Fruit fly (Drosophila melanogaster) whole organism, embryonic: ENCODE data around the gene mask.

Experiments used
- BtbVII ChIP-seq: fragments of 200-800 bp; sonication (Bioruptor generic); optimal IDR thresholded peaks from 3 replicates; lab custom pipeline; 2017; ENCODE audit warnings: missing biosample characterization, mild to moderate bottlenecking, missing genetic modification characterization
- Bteb2 ChIP-seq: fragments of 200-800 bp; sonication (Bioruptor generic); optimal IDR thresholded peaks from 2 replicates; lab custom pipeline; 2016; ENCODE audit warnings: missing biosample characterization, missing genetic modification characterization
- CG10267 ChIP-seq: fragments of 200-800 bp; sonication (Bioruptor generic); optimal IDR thresholded peaks from 2 replicates; lab custom pipeline; 2018; ENCODE audit warnings: missing biosample characterization, mild to moderate bottlenecking, missing genetic modification characterization, moderate library complexity
- CG11504 ChIP-seq: fragments of 200-800 bp; sonication (Bioruptor generic); optimal IDR thresholded peaks from 3 replicates; lab custom pipeline; 2019; ENCODE audit warnings: missing biosample characterization, mild to moderate bottlenecking, missing genetic modification characterization, moderate library complexity
- CG11696 ChIP-seq: fragments of 200-800 bp; sonication (Bioruptor generic); IDR thresholded peaks from 2 replicates; pipeline ENCODE4 v1.3.6; 2022; ENCODE audit warnings: missing biosample characterization, missing genetic modification characterization
- CG12155 ChIP-seq: fragments of 200-800 bp; sonication (Bioruptor generic); optimal IDR thresholded peaks from 3 replicates; lab custom pipeline; 2016; ENCODE audit warnings: missing biosample characterization, missing genetic modification characterization
- CG12219 ChIP-seq: fragments of 200-800 bp; sonication (Bioruptor generic); optimal IDR thresholded peaks from 3 replicates; lab custom pipeline; 2018; ENCODE audit warnings: missing biosample characterization, mild to moderate bottlenecking, missing genetic modification characterization
- CG1233 ChIP-seq: fragments of 200-800 bp; sonication (Bioruptor generic); optimal IDR thresholded peaks from 4 replicates; lab custom pipeline; 2018; ENCODE audit warnings: missing biosample characterization, mild to moderate bottlenecking, missing genetic modification characterization
- CG13123 ChIP-seq: fragments of 200-800 bp; sonication (Bioruptor generic); optimal IDR thresholded peaks from 2 replicates; lab custom pipeline; 2016; ENCODE audit warnings: missing biosample characterization, missing genetic modification characterization
- CG13296 ChIP-seq: fragments of 200-800 bp; sonication (Bioruptor generic); optimal IDR thresholded peaks from 3 replicates; lab custom pipeline; 2018; ENCODE audit warnings: missing biosample characterization, mild to moderate bottlenecking, missing genetic modification characterization
- CG15514 ChIP-seq: fragments of 200-800 bp; sonication (Bioruptor generic); optimal IDR thresholded peaks from 3 replicates; lab custom pipeline; 2017; ENCODE audit warnings: missing biosample characterization, missing genetic modification characterization, mild to moderate bottlenecking, moderate library complexity, missing genetic modification reagents
- CG17568 ChIP-seq: fragments of 200-800 bp; sonication (Bioruptor generic); optimal IDR thresholded peaks from 2 replicates; lab custom pipeline; 2018; ENCODE audit warnings: missing biosample characterization, mild to moderate bottlenecking, missing genetic modification characterization, moderate library complexity
- CG2678 ChIP-seq: fragments of 200-800 bp; sonication (Bioruptor generic); optimal IDR thresholded peaks from 3 replicates; lab custom pipeline; 2019; ENCODE audit warnings: missing biosample characterization, mild to moderate bottlenecking, missing genetic modification characterization, moderate library complexity
- CG3065 ChIP-seq: fragments of 200-800 bp; sonication (Bioruptor generic); optimal IDR thresholded peaks from 2 replicates; lab custom pipeline; 2016; ENCODE audit warnings: missing biosample characterization, missing genetic modification characterization
- CG3163 ChIP-seq: fragments of 200-800 bp; sonication (Bioruptor generic); optimal IDR thresholded peaks from 3 replicates; lab custom pipeline; 2016; ENCODE audit warnings: missing biosample characterization, missing genetic modification characterization
- CG33213 ChIP-seq: fragments of 200-800 bp; sonication (Bioruptor generic); optimal IDR thresholded peaks from 3 replicates; lab custom pipeline; 2016; ENCODE audit warnings: missing biosample characterization, missing genetic modification characterization
- CG4854 ChIP-seq: fragments of 200-800 bp; sonication (Bioruptor generic); optimal IDR thresholded peaks from 2 replicates; lab custom pipeline; 2016; ENCODE audit warnings: missing biosample characterization, missing genetic modification characterization, inconsistent platforms
- CG7271 ChIP-seq: fragments of 200-800 bp; sonication (Bioruptor generic); optimal IDR thresholded peaks from 2 replicates; lab custom pipeline; 2018; ENCODE audit warnings: missing biosample characterization, mild to moderate bottlenecking, missing genetic modification characterization, moderate library complexity
- CG7963 ChIP-seq: fragments of 200-800 bp; sonication (Bioruptor generic); IDR thresholded peaks from 3 replicates; pipeline ENCODE4 v1.3.6; 2022; ENCODE audit warnings: missing biosample characterization, missing genetic modification characterization; ENCODE audit not compliant: partially characterized antibody
- CG8765 ChIP-seq: fragments of 200-800 bp; sonication (Bioruptor generic); IDR thresholded peaks from 2 replicates; pipeline ENCODE4 v1.3.6; 2022; ENCODE audit warnings: missing biosample characterization, missing genetic modification characterization
- Chrac-16 ChIP-seq: fragments of 200-800 bp; sonication (Bioruptor generic); optimal IDR thresholded peaks from 3 replicates; lab custom pipeline; 2016; ENCODE audit warnings: missing biosample characterization, missing genetic modification characterization
- E2f1 ChIP-seq: fragments of 200-800 bp; sonication (Bioruptor generic); IDR thresholded peaks from 2 replicates; pipeline ENCODE4 v1.3.6; 2022; ENCODE audit warnings: missing biosample characterization, missing genetic modification characterization
- Fer3 ChIP-seq: fragments of 200-800 bp; sonication (Bioruptor generic); optimal IDR thresholded peaks from 2 replicates; lab custom pipeline; 2018; ENCODE audit warnings: missing biosample characterization, mild to moderate bottlenecking, missing genetic modification characterization, moderate library complexity
- Gsc ChIP-seq: fragments of 200-800 bp; sonication (Bioruptor generic); IDR thresholded peaks from 2 replicates; pipeline ENCODE4 v1.3.6; 2022; ENCODE audit warnings: missing biosample characterization, missing genetic modification characterization
- MTF-1 ChIP-seq: fragments of 200-800 bp; sonication (Bioruptor generic); optimal IDR thresholded peaks from 2 replicates; lab custom pipeline; 2018; ENCODE audit warnings: missing biosample characterization, mild to moderate bottlenecking, missing genetic modification characterization, borderline replicate concordance
- Max ChIP-seq: fragments of 200-800 bp; sonication (Bioruptor generic); optimal IDR thresholded peaks from 2 replicates; lab custom pipeline; 2016; ENCODE audit warnings: missing biosample characterization, mild to moderate bottlenecking, missing genetic modification characterization
- Poxn ChIP-seq: fragments of 200-800 bp; sonication (Bioruptor generic); IDR thresholded peaks from 2 replicates; pipeline ENCODE4 v1.3.6; 2022; ENCODE audit warnings: missing biosample characterization, missing genetic modification characterization
- Scr ChIP-seq: fragments of 200-800 bp; sonication (Bioruptor generic); IDR thresholded peaks from 2 replicates; pipeline ENCODE4 v1.3.6; 2022; ENCODE audit warnings: missing biosample characterization, missing genetic modification characterization; ENCODE audit not compliant: partially characterized antibody
- Six4 ChIP-seq: fragments of 200-800 bp; sonication (Bioruptor generic); optimal IDR thresholded peaks from 2 replicates; lab custom pipeline; 2016; ENCODE audit warnings: missing biosample characterization, missing genetic modification characterization
- Sry-β ChIP-seq: fragments of 200-800 bp; sonication (Bioruptor generic); optimal IDR thresholded peaks from 2 replicates; lab custom pipeline; 2018; ENCODE audit warnings: missing biosample characterization, mild to moderate bottlenecking, missing genetic modification characterization, moderate library complexity
- Stat92E ChIP-seq, 3 experiments: fragments of >200 bp in 2 of 3; fragments of 200-800 bp in 1 of 3; sonication (Bioruptor generic) in 1 of 3; optimal IDR thresholded peaks; 2 replicates each; lab custom pipeline; 2017 to 2019; ENCODE audit warnings: missing biosample characterization in 3 of 3, missing genetic modification characterization in 3 of 3, mild to moderate bottlenecking in 1 of 3, moderate library complexity in 1 of 3
- Tbp ChIP-seq: fragments of >200 bp; optimal IDR thresholded peaks from 2 replicates; lab custom pipeline; 2018; ENCODE audit warnings: missing biosample characterization, missing genetic modification characterization
- bsh ChIP-seq, 2 experiments: fragments of 200-800 bp; sonication (Bioruptor generic); optimal IDR thresholded peaks; 2 replicates each; lab custom pipeline; 2017 to 2018; ENCODE audit warnings: mild to moderate bottlenecking in 2 of 2, missing biosample characterization in 2 of 2, missing genetic modification characterization in 2 of 2, moderate library complexity in 1 of 2
- chinmo ChIP-seq: fragments of 200-800 bp; sonication (Bioruptor generic); IDR thresholded peaks from 4 replicates; pipeline ENCODE4 v1.3.6; 2022; ENCODE audit warnings: missing biosample characterization, missing genetic modification characterization; ENCODE audit not compliant: partially characterized antibody
- crp ChIP-seq, 2 experiments: fragments of 200-800 bp; sonication (Bioruptor generic); optimal IDR thresholded peaks; 2 replicates in 1 of 2; 3 replicates in 1 of 2; lab custom pipeline; 2017; ENCODE audit warnings: missing biosample characterization in 2 of 2, missing genetic modification characterization in 2 of 2, mild to moderate bottlenecking in 1 of 2, moderate library complexity in 1 of 2
- eyg ChIP-seq: fragments of 200-800 bp; sonication (Bioruptor generic); optimal IDR thresholded peaks from 3 replicates; lab custom pipeline; 2016; ENCODE audit warnings: missing biosample characterization, missing genetic modification characterization
- gem ChIP-seq: fragments of 200-800 bp; sonication (Bioruptor generic); optimal IDR thresholded peaks from 2 replicates; lab custom pipeline; 2019; ENCODE audit warnings: missing biosample characterization, mild to moderate bottlenecking, missing genetic modification characterization, moderate library complexity
- jumu ChIP-seq: fragments of 200-800 bp; sonication (Bioruptor generic); optimal IDR thresholded peaks from 3 replicates; lab custom pipeline; 2016; ENCODE audit warnings: missing biosample characterization, missing genetic modification characterization
- lbe ChIP-seq: fragments of 200-800 bp; sonication (Bioruptor generic); optimal IDR thresholded peaks from 2 replicates; lab custom pipeline; 2016; ENCODE audit warnings: missing biosample characterization, mild to moderate bottlenecking, missing genetic modification characterization
- nau ChIP-seq: fragments of 200-800 bp; sonication (Bioruptor generic); optimal IDR thresholded peaks from 3 replicates; lab custom pipeline; 2017; ENCODE audit warnings: missing biosample characterization, mild to moderate bottlenecking, missing genetic modification characterization, missing genetic modification reagents
- org-1 ChIP-seq: fragments of 200-800 bp; sonication (Bioruptor generic); optimal IDR thresholded peaks from 2 replicates; lab custom pipeline; 2017; ENCODE audit warnings: missing biosample characterization, missing genetic modification characterization
- phol ChIP-seq: fragments of 200-800 bp; sonication (Bioruptor generic); optimal IDR thresholded peaks from 3 replicates; lab custom pipeline; 2018; ENCODE audit warnings: missing biosample characterization, mild to moderate bottlenecking, missing genetic modification characterization, moderate library complexity
- ranshi ChIP-seq: fragments of 200-800 bp; sonication (Bioruptor generic); IDR thresholded peaks from 2 replicates; pipeline ENCODE4 v1.3.6; 2022; ENCODE audit warnings: missing biosample characterization, missing genetic modification characterization
- sima ChIP-seq: fragments of 200-800 bp; sonication (Bioruptor generic); optimal IDR thresholded peaks from 2 replicates; lab custom pipeline; 2016; ENCODE audit warnings: missing biosample characterization, missing genetic modification characterization
- slou ChIP-seq: fragments of 200-800 bp; sonication (Bioruptor generic); optimal IDR thresholded peaks from 3 replicates; lab custom pipeline; 2016; ENCODE audit warnings: missing biosample characterization, missing genetic modification characterization
- ttk ChIP-seq: fragments of 200-800 bp; sonication (Bioruptor generic); IDR thresholded peaks from 2 replicates; pipeline ENCODE4 v2.1.2; 2022; ENCODE audit warnings: missing biosample characterization, missing genetic modification characterization
- tup ChIP-seq: fragments of 200-800 bp; sonication (Bioruptor generic); optimal IDR thresholded peaks from 2 replicates; lab custom pipeline; 2016; ENCODE audit warnings: missing biosample characterization, mild to moderate bottlenecking, missing genetic modification characterization, moderate library complexity
- usp ChIP-seq: fragments of >200 bp; optimal IDR thresholded peaks from 2 replicates; lab custom pipeline; 2017; ENCODE audit warnings: missing biosample characterization, missing genetic modification characterization
- zen ChIP-seq: fragments of 200-800 bp; sonication (Bioruptor generic); optimal IDR thresholded peaks from 3 replicates; lab custom pipeline; 2018; ENCODE audit warnings: missing biosample characterization, mild to moderate bottlenecking, missing genetic modification characterization, moderate library complexity

The mask gene

dm6 chr3R:24206341-24207114 lies 23.8 kb upstream of the mask start (continued):
- TF ChIP-seq CG3163 (no peak), slou (no peak), CG10267 (peak; percentile 41), Poxn (GFP tag; lab: Robert Waterston, UW) (no peak), Max (no peak), CG11504 (peak; percentile 73), CG1233 (GFP tag; lab: Kevin White, UChicago) (peak; percentile 35), lbe (GFP tag; lab: Kevin White, UChicago) (no peak), crp (GFP tag; optimal IDR thresholded peaks at IDR 0.05; lab: Kevin White, UChicago) (no peak), jumu (GFP tag; lab: Kevin White, UChicago) (no peak), gem (peak; percentile 74), CG17568 (GFP tag; lab: Kevin White, UChicago) (no peak), sima (GFP tag; lab: Kevin White, UChicago) (no peak), CG7271 (tag; lab: Kevin White, UChicago) (no peak), BtbVII (GFP tag; lab: Kevin White, UChicago) (no peak), Chrac-16 (GFP tag; lab: Kevin White, UChicago) (peak; percentile 4), CG8765 (GFP tag; lab: Robert Waterston, UW) (no peak), Scr (GFP tag; lab: Robert Waterston, UW) (no peak), Sry-β (GFP tag; lab: Kevin White, UChicago) (no peak), ttk (GFP tag; lab: Robert Waterston, UW) (peak; percentile 74), tup (no peak), Stat92E (GFP tag; optimal IDR thresholded peaks at IDR 0.05; lab: Kevin White, UChicago) (no peak), org-1 (peak; percentile 5), CG13296 (GFP tag; lab: Kevin White, UChicago) (peak; percentile 15), CG33213 (GFP tag; lab: Kevin White, UChicago) (no peak), zen (tag; lab: Kevin White, UChicago) (no peak), Gsc (GFP tag; lab: Robert Waterston, UW) (no peak), CG11696 (GFP tag; lab: Robert Waterston, UW) (no peak), CG12219 (GFP tag; lab: Kevin White, UChicago) (peak; percentile 61), chinmo (GFP tag; lab: Robert Waterston, UW) (no peak), usp (GFP tag; lab: Kevin White, UChicago) (no peak), CG15514 (GFP tag; lab: Kevin White, UChicago) (peak; percentile 7), Six4 (no peak), Bteb2 (no peak), Tbp (GFP tag; lab: Kevin White, UChicago) (no peak), Fer3 (tag; lab: Kevin White, UChicago) (peak; percentile 49), CG2678 (tag; lab: Kevin White, UChicago) (peak; percentile 65), CG4854 (no peak), phol (tag; lab: Kevin White, UChicago) (peak; percentile 67), bsh (GFP tag; optimal IDR thresholded peaks at IDR 0.05; lab: Kevin White, UChicago) (peak in 1 of 2 experiments; percentile 74), CG7963 (GFP tag; lab: Robert Waterston, UW) (no peak), E2f1 (0 out of 2 replicates have a peak, but pooled peaks have one; percentile 28), nau (GFP tag; lab: Kevin White, UChicago) (no peak), CG12155 (GFP tag; lab: Kevin White, UChicago) (no peak), MTF-1 (GFP tag; lab: Kevin White, UChicago) (no peak), eyg (GFP tag; lab: Kevin White, UChicago) (no peak), CG3065 (GFP tag; lab: Kevin White, UChicago) (no peak), ranshi (no peak), CG13123 (GFP tag; lab: Kevin White, UChicago) (no peak)
